Worm (Caenorhabditis elegans) whole organism, L3 larva: Measurements from ENCODE around the gene srg-68.

Source experiments
- ceh-9 ChIP-seq: sonication (generic microtip); optimal IDR thresholded peaks from 2 replicates; lab custom pipeline; 2018; ENCODE audit warnings: missing biosample characterization, missing genetic modification characterization
- egl-27 ChIP-seq: sonication (generic microtip); optimal IDR thresholded peaks from 4 replicates; lab custom pipeline; 2017; ENCODE audit warnings: missing biosample characterization, missing genetic modification reagents, missing genetic modification characterization
- lin-39 ChIP-seq: fragments of 150-350 bp; optimal IDR thresholded peaks from 2 replicates; lab custom pipeline; 2018; ENCODE audit warnings: missing biosample characterization, missing genetic modification reagents, missing genetic modification characterization
- nhr-11 ChIP-seq: fragments of 150-350 bp; optimal IDR thresholded peaks from 2 replicates; lab custom pipeline; 2014; ENCODE audit warnings: missing biosample characterization, missing genetic modification characterization
- nhr-23 ChIP-seq: fragments of 150-350 bp; optimal IDR thresholded peaks from 2 replicates; lab custom pipeline; 2014; ENCODE audit warnings: missing biosample characterization, missing genetic modification reagents, missing genetic modification characterization
- nhr-77 ChIP-seq: fragments of 150-350 bp; optimal IDR thresholded peaks from 2 replicates; lab custom pipeline; 2014; ENCODE audit warnings: missing biosample characterization, missing genetic modification characterization
- tbx-2 ChIP-seq: sonication (generic microtip); optimal IDR thresholded peaks from 2 replicates; lab custom pipeline; 2016; ENCODE audit warnings: mild to moderate bottlenecking, missing genetic modification characterization, missing compliant biosample characterization
- unc-39 ChIP-seq: sonication (generic microtip); optimal IDR thresholded peaks from 4 replicates; lab custom pipeline; 2017; ENCODE audit warnings: missing biosample characterization, missing genetic modification characterization

ce11 chrV:5427860-5428259, 37.4 kb downstream of the srg-68 start, which contains the start of gene rhr-1:
- TF ChIP-seq nhr-11 (tag; lab: Kevin White, UChicago) (no peak), unc-39 (tag; lab: Kevin White, UChicago) (no peak), nhr-77 (tag; lab: Kevin White, UChicago) (no peak), ceh-9 (tag; lab: Kevin White, UChicago) (no peak), egl-27 (tag; lab: Kevin White, UChicago) (no peak), tbx-2 (tag; lab: Kevin White, UChicago) (no peak), nhr-23 (tag; lab: Kevin White, UChicago) (no peak), lin-39 (tag; lab: Kevin White, UChicago) (no peak)
